Fruit fly (Drosophila melanogaster): Measurements from ENCODE around the gene Acp24A4.

Acp24A4 gene

DNA sequence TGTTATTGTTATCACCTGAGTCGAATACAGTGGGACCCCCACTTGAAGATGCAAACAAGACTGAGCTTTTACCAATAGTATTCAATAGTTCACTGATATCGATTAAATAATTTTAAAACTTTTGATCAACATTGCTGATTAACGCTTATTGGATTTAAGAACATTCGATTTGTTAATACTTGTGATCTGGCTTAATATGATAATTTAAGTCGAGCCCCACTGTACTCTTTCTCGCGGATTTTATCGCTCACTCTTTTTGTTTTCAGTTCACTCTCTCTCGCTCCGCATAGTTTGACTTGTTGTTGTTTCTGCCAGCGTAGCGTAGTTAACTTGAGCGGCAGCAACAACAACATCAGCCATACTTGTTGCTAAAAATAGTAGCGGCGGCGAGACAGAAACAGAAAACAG is 38.0 kb downstream of the Acp24A4 start (continued):
- peak in 1 of 2 experiments; percentile 99 for TF ChIP-seq eve (GFP tag; optimal IDR thresholded peaks at IDR 0.05)
- peak; percentile 97 for TF ChIP-seq Bteb2 (GFP tag; optimal IDR thresholded peaks at IDR 0.05)
- peak; percentile 97 for TF ChIP-seq CG11456 (GFP tag; IDR thresholded peaks at IDR 0.05)
- peak; percentile 97 for TF ChIP-seq en (GFP tag; optimal IDR thresholded peaks at IDR 0.05)
- no peak for TF ChIP-seq HLHmδ (GFP tag; optimal IDR thresholded peaks at IDR 0.05)
- peak; percentile 96 for TF ChIP-seq ewg (GFP tag; optimal IDR thresholded peaks at IDR 0.05)
- peak; percentile 92 for TF ChIP-seq sim (GFP tag; IDR thresholded peaks at IDR 0.05)
- TF ChIP-seq Max (GFP tag; optimal IDR thresholded peaks at IDR 0.05) = peak; percentile 96
- peak; percentile 98 for TF ChIP-seq Camta (GFP tag; optimal IDR thresholded peaks at IDR 0.05)
- peak; percentile 91 for TF ChIP-seq TFAM (GFP tag; optimal IDR thresholded peaks at IDR 0.05)
- TF ChIP-seq CG2712 (tag; optimal IDR thresholded peaks at IDR 0.05) = peak; percentile 99
- peak; percentile 85 for TF ChIP-seq psq (GFP tag; optimal IDR thresholded peaks at IDR 0.05)
- peak; percentile 94 for TF ChIP-seq cato (GFP tag; optimal IDR thresholded peaks at IDR 0.05; ENCODE audit: borderline replicate concordance)
- TF ChIP-seq sens-2 (GFP tag; IDR thresholded peaks at IDR 0.05) = peak; percentile 96
- peak; percentile 97 for TF ChIP-seq shn (GFP tag; optimal IDR thresholded peaks at IDR 0.05)
- peak; percentile 100 for TF ChIP-seq Drgx (GFP tag; IDR thresholded peaks at IDR 0.05)
- TF ChIP-seq al (GFP tag; IDR thresholded peaks at IDR 0.05) = peak; percentile 96
- peak; percentile 97 for TF ChIP-seq CG33557 (GFP tag; optimal IDR thresholded peaks at IDR 0.05)
- TF ChIP-seq Sry-β (GFP tag; optimal IDR thresholded peaks at IDR 0.05) = peak; percentile 57
- TF ChIP-seq Abd-B (GFP tag; optimal IDR thresholded peaks at IDR 0.05) = peak; percentile 98
- TF ChIP-seq mld (GFP tag; IDR thresholded peaks at IDR 0.05; ENCODE audit: partially characterized antibody) = no peak
- peak; percentile 77 for TF ChIP-seq bigmax (GFP tag; optimal IDR thresholded peaks at IDR 0.05)
- TF ChIP-seq NfI (GFP tag; optimal IDR thresholded peaks at IDR 0.05) = peak; percentile 99
- peak; percentile 86 for TF ChIP-seq CG2116 (GFP tag; optimal IDR thresholded peaks at IDR 0.05)
- peak; percentile 99 for TF ChIP-seq CG12219 (GFP tag; optimal IDR thresholded peaks at IDR 0.05)
- peak; percentile 97 for TF ChIP-seq croc (GFP tag; conservative IDR thresholded peaks at IDR 0.05)
- TF ChIP-seq CG14014 (GFP tag; IDR thresholded peaks at IDR 0.05) = peak; percentile 98
- TF ChIP-seq CG14860 (GFP tag; IDR thresholded peaks at IDR 0.05; ENCODE audit: partially characterized antibody) = no peak
- peak; percentile 97 for TF ChIP-seq CG32767 (GFP tag; IDR thresholded peaks at IDR 0.05)
- TF ChIP-seq CG10147 (GFP tag; optimal IDR thresholded peaks at IDR 0.05) = peak; percentile 98
- TF ChIP-seq CG6765 (GFP tag; optimal IDR thresholded peaks at IDR 0.05) = peak; percentile 97
- peak; percentile 94 for TF ChIP-seq Vsx1 (GFP tag; optimal IDR thresholded peaks at IDR 0.05)
- peak; percentile 98 for TF ChIP-seq pum (GFP tag; optimal IDR thresholded peaks at IDR 0.05)
- TF ChIP-seq fd3F (GFP tag; optimal IDR thresholded peaks at IDR 0.05) = peak; percentile 96
- TF ChIP-seq emc (GFP tag; optimal IDR thresholded peaks at IDR 0.05) = peak; percentile 94
- TF ChIP-seq C15 (GFP tag; IDR thresholded peaks at IDR 0.05) = peak; percentile 96
- peak; percentile 100 for TF ChIP-seq sens (GFP tag)
- TF ChIP-seq vvl (GFP tag; IDR thresholded peaks at IDR 0.05) = peak; percentile 99
- TF ChIP-seq CG1602 (GFP tag; optimal IDR thresholded peaks at IDR 0.05) = peak; percentile 96
- TF ChIP-seq aop (GFP tag; IDR thresholded peaks at IDR 0.05) = peak; percentile 87
- peak; percentile 99 for TF ChIP-seq CG9932 (GFP tag; IDR thresholded peaks at IDR 0.05)
- TF ChIP-seq luna (GFP tag; optimal IDR thresholded peaks at IDR 0.05) = peak; percentile 96
- TF ChIP-seq crc (GFP tag; optimal IDR thresholded peaks at IDR 0.05) = peak; percentile 98
- TF ChIP-seq CG12769 (tag; optimal IDR thresholded peaks at IDR 0.05) = peak; percentile 99
- peak; percentile 69 for TF ChIP-seq fd102C (GFP tag; optimal IDR thresholded peaks at IDR 0.05)
- TF ChIP-seq Meics (GFP tag; optimal IDR thresholded peaks at IDR 0.05) = peak; percentile 98
- TF ChIP-seq CG12744 (GFP tag; optimal IDR thresholded peaks at IDR 0.05) = peak; percentile 97
- peak; percentile 95 for TF ChIP-seq CG2889 (GFP tag; IDR thresholded peaks at IDR 0.05)
- TF ChIP-seq CG15601 (tag; optimal IDR thresholded peaks at IDR 0.05) = peak; percentile 98
- peak; percentile 97 for TF ChIP-seq CG6854 (GFP tag; optimal IDR thresholded peaks at IDR 0.05)
- TF ChIP-seq CG8388 (GFP tag; optimal IDR thresholded peaks at IDR 0.05) = peak; percentile 99

Measured in whole organism, embryonic.